Fruit fly (Drosophila melanogaster) whole organism, embryonic: ENCODE results near the gene NaPi-III.

Experiments used
- Bgb ChIP-seq: fragments of 200-800 bp; sonication (Bioruptor generic); IDR thresholded peaks from 2 replicates; pipeline ENCODE4 v1.3.6; 2022; ENCODE audit warnings: missing biosample characterization, missing genetic modification characterization; ENCODE audit not compliant: partially characterized antibody
- BtbVII ChIP-seq: fragments of 200-800 bp; sonication (Bioruptor generic); optimal IDR thresholded peaks from 3 replicates; lab custom pipeline; 2017; ENCODE audit warnings: missing biosample characterization, mild to moderate bottlenecking, missing genetic modification characterization
- CG13287 ChIP-seq: fragments of 200-800 bp; sonication (Bioruptor generic); IDR thresholded peaks from 2 replicates; pipeline ENCODE4 v1.3.6; 2022; ENCODE audit warnings: missing biosample characterization, missing genetic modification characterization; ENCODE audit not compliant: partially characterized antibody
- CG14014 ChIP-seq: fragments of 200-800 bp; sonication (Bioruptor generic); IDR thresholded peaks from 2 replicates; pipeline ENCODE4 v1.3.6; 2022; ENCODE audit warnings: missing biosample characterization, missing genetic modification characterization
- CG14441 ChIP-seq: fragments of 200-800 bp; sonication (Bioruptor generic); IDR thresholded peaks from 2 replicates; pipeline ENCODE4 v1.3.6; 2022; ENCODE audit warnings: missing biosample characterization, missing genetic modification characterization
- CG14860 ChIP-seq: fragments of 200-800 bp; sonication (Bioruptor generic); IDR thresholded peaks from 3 replicates; pipeline ENCODE4 v1.3.6; 2022; ENCODE audit warnings: missing biosample characterization, missing genetic modification characterization; ENCODE audit not compliant: partially characterized antibody
- CG1529 ChIP-seq: fragments of 200-800 bp; sonication (Bioruptor generic); optimal IDR thresholded peaks from 3 replicates; lab custom pipeline; 2018; ENCODE audit warnings: missing biosample characterization, missing genetic modification characterization
- CG15514 ChIP-seq: fragments of 200-800 bp; sonication (Bioruptor generic); optimal IDR thresholded peaks from 3 replicates; lab custom pipeline; 2017; ENCODE audit warnings: missing biosample characterization, missing genetic modification characterization, mild to moderate bottlenecking, moderate library complexity, missing genetic modification reagents
- CG1647 ChIP-seq: fragments of 200-800 bp; sonication (Bioruptor generic); optimal IDR thresholded peaks from 3 replicates; lab custom pipeline; 2016; ENCODE audit warnings: missing biosample characterization, missing genetic modification characterization
- CG16779 ChIP-seq: fragments of 200-800 bp; sonication (Bioruptor generic); IDR thresholded peaks from 2 replicates; pipeline ENCODE4 v1.3.6; 2022; ENCODE audit warnings: missing biosample characterization, missing genetic modification characterization
- CG17361 ChIP-seq: fragments of 200-800 bp; sonication (Bioruptor generic); IDR thresholded peaks from 3 replicates; pipeline ENCODE4 v1.3.6; 2022; ENCODE audit warnings: missing biosample characterization, missing genetic modification characterization
- CG17802 ChIP-seq: fragments of 200-800 bp; sonication (Bioruptor generic); optimal IDR thresholded peaks from 2 replicates; lab custom pipeline; 2018; ENCODE audit warnings: missing biosample characterization, mild to moderate bottlenecking, missing genetic modification characterization, moderate library complexity
- CG18476 ChIP-seq: fragments of 200-800 bp; sonication (Bioruptor generic); optimal IDR thresholded peaks from 2 replicates; lab custom pipeline; 2016; ENCODE audit warnings: missing biosample characterization, mild to moderate bottlenecking, missing genetic modification characterization
- CG31365 ChIP-seq: fragments of 200-800 bp; sonication (Bioruptor generic); optimal IDR thresholded peaks from 2 replicates; lab custom pipeline; 2018; ENCODE audit warnings: missing biosample characterization, mild to moderate bottlenecking, missing genetic modification characterization
- CG3163 ChIP-seq: fragments of 200-800 bp; sonication (Bioruptor generic); optimal IDR thresholded peaks from 3 replicates; lab custom pipeline; 2016; ENCODE audit warnings: missing biosample characterization, missing genetic modification characterization
- CG4360 ChIP-seq: fragments of 200-800 bp; sonication (Bioruptor generic); IDR thresholded peaks from 2 replicates; pipeline ENCODE4 v1.3.6; 2022; ENCODE audit warnings: missing biosample characterization, missing genetic modification characterization
- CG4707 ChIP-seq: fragments of 200-800 bp; sonication (Bioruptor generic); optimal IDR thresholded peaks from 2 replicates; lab custom pipeline; 2018; ENCODE audit warnings: missing biosample characterization, mild to moderate bottlenecking, missing genetic modification characterization, moderate library complexity
- CG5953 ChIP-seq: fragments of 200-800 bp; sonication (Bioruptor generic); IDR thresholded peaks from 2 replicates; pipeline ENCODE4 v1.3.6; 2022; ENCODE audit warnings: missing biosample characterization, missing genetic modification characterization
- CG6689 ChIP-seq: fragments of 200-800 bp; sonication (Bioruptor generic); IDR thresholded peaks from 2 replicates; pipeline ENCODE4 v1.3.6; 2022; ENCODE audit warnings: missing biosample characterization, missing genetic modification characterization
- CG7786 ChIP-seq: fragments of 200-800 bp; sonication (Bioruptor generic); optimal IDR thresholded peaks from 2 replicates; lab custom pipeline; 2016; ENCODE audit warnings: missing biosample characterization, missing genetic modification characterization
- D19B ChIP-seq: fragments of 200-800 bp; sonication (Bioruptor generic); optimal IDR thresholded peaks from 2 replicates; lab custom pipeline; 2017; ENCODE audit warnings: missing biosample characterization, mild to moderate bottlenecking, missing genetic modification characterization
- Dek ChIP-seq: fragments of 200-800 bp; sonication (Bioruptor generic); optimal IDR thresholded peaks from 3 replicates; lab custom pipeline; 2019; ENCODE audit warnings: missing biosample characterization, mild to moderate bottlenecking, missing genetic modification characterization, moderate library complexity
- Doc2 ChIP-seq: fragments of 200-800 bp; sonication (Bioruptor generic); IDR thresholded peaks from 2 replicates; pipeline ENCODE4 v1.3.6; 2022; ENCODE audit warnings: missing biosample characterization, missing genetic modification characterization
- HmgD ChIP-seq: fragments of 200-800 bp; sonication (Bioruptor generic); optimal IDR thresholded peaks from 3 replicates; lab custom pipeline; 2016; ENCODE audit warnings: missing biosample characterization, missing genetic modification characterization
- Hr51 ChIP-seq, 2 experiments: fragments of 200-800 bp; sonication (Bioruptor generic); optimal IDR thresholded peaks; 2 replicates in 1 of 2; 3 replicates in 1 of 2; lab custom pipeline; 2016 to 2018; ENCODE audit warnings: missing biosample characterization in 2 of 2, missing genetic modification characterization in 2 of 2, mild to moderate bottlenecking in 1 of 2, moderate library complexity in 1 of 2
- Kr ChIP-seq: fragments of 200-800 bp; sonication (Bioruptor generic); optimal IDR thresholded peaks from 2 replicates; lab custom pipeline; 2017; ENCODE audit warnings: missing biosample characterization, mild to moderate bottlenecking, missing genetic modification characterization
- NFAT ChIP-seq: fragments of 200-800 bp; sonication (Bioruptor generic); IDR thresholded peaks from 2 replicates; pipeline ENCODE4 v1.3.6; 2022; ENCODE audit warnings: missing biosample characterization, missing genetic modification characterization
- Nf-YB ChIP-seq: fragments of 200-800 bp; sonication (Bioruptor generic); optimal IDR thresholded peaks from 3 replicates; lab custom pipeline; 2019; ENCODE audit warnings: missing biosample characterization, mild to moderate bottlenecking, missing genetic modification characterization, moderate library complexity
- amos ChIP-seq: fragments of 200-800 bp; sonication (Bioruptor generic); IDR thresholded peaks from 2 replicates; pipeline ENCODE4 v1.3.6; 2022; ENCODE audit warnings: missing biosample characterization, missing genetic modification characterization; ENCODE audit not compliant: partially characterized antibody
- ato ChIP-seq: fragments of 200-800 bp; sonication (Bioruptor generic); IDR thresholded peaks from 2 replicates; pipeline ENCODE4 v1.3.6; 2022; ENCODE audit warnings: missing biosample characterization, missing genetic modification characterization; ENCODE audit not compliant: partially characterized antibody
- btn ChIP-seq: fragments of 200-800 bp; sonication (Bioruptor generic); optimal IDR thresholded peaks from 2 replicates; lab custom pipeline; 2016; ENCODE audit warnings: missing biosample characterization, missing genetic modification characterization
- corto ChIP-seq: fragments of 200-800 bp; sonication (Bioruptor generic); optimal IDR thresholded peaks from 2 replicates; lab custom pipeline; 2016; ENCODE audit warnings: missing biosample characterization, mild to moderate bottlenecking, missing genetic modification characterization, moderate library complexity
- dmrt99B ChIP-seq: fragments of 200-800 bp; sonication (Bioruptor generic); optimal IDR thresholded peaks from 2 replicates; lab custom pipeline; 2018; ENCODE audit warnings: missing biosample characterization, mild to moderate bottlenecking, missing genetic modification characterization, moderate library complexity
- eve ChIP-seq, 2 experiments: fragments of >200 bp; optimal IDR thresholded peaks; 2 replicates each; lab custom pipeline; 2017; ENCODE audit warnings: missing biosample characterization in 2 of 2, missing genetic modification characterization in 2 of 2
- fd96Cb ChIP-seq: fragments of 200-800 bp; sonication (Bioruptor generic); optimal IDR thresholded peaks from 2 replicates; lab custom pipeline; 2018; ENCODE audit warnings: missing biosample characterization, mild to moderate bottlenecking, missing genetic modification characterization, moderate library complexity
- grau ChIP-seq: fragments of 200-800 bp; optimal IDR thresholded peaks from 3 replicates; lab custom pipeline; 2019; ENCODE audit warnings: missing biosample characterization, mild to moderate bottlenecking, missing genetic modification characterization, moderate library complexity
- insv ChIP-seq, 2 experiments: fragments of 200-800 bp; sonication (Bioruptor generic); optimal IDR thresholded peaks; 3 replicates each; lab custom pipeline; 2016 to 2018; ENCODE audit warnings: missing biosample characterization in 2 of 2, missing genetic modification characterization in 2 of 2
- jumu ChIP-seq: fragments of 200-800 bp; sonication (Bioruptor generic); optimal IDR thresholded peaks from 3 replicates; lab custom pipeline; 2016; ENCODE audit warnings: missing biosample characterization, missing genetic modification characterization
- pros ChIP-seq: fragments of 200-800 bp; sonication (Bioruptor generic); optimal IDR thresholded peaks from 3 replicates; lab custom pipeline; 2019; ENCODE audit warnings: missing biosample characterization, mild to moderate bottlenecking, missing genetic modification characterization, moderate library complexity
- ro ChIP-seq: fragments of 200-800 bp; sonication (Bioruptor generic); IDR thresholded peaks from 2 replicates; pipeline ENCODE4 v1.3.6; 2022; ENCODE audit warnings: missing biosample characterization, missing genetic modification characterization
- scrt ChIP-seq: fragments of 200-800 bp; sonication (Bioruptor generic); optimal IDR thresholded peaks from 2 replicates; lab custom pipeline; 2018; ENCODE audit warnings: missing biosample characterization, mild to moderate bottlenecking, missing genetic modification characterization, moderate library complexity
- sqz ChIP-seq: fragments of 200-800 bp; sonication (Bioruptor generic); optimal IDR thresholded peaks from 3 replicates; lab custom pipeline; 2018; ENCODE audit warnings: missing biosample characterization, mild to moderate bottlenecking, missing genetic modification characterization
- ssp ChIP-seq: fragments of 200-800 bp; sonication (Bioruptor generic); IDR thresholded peaks from 2 replicates; pipeline ENCODE4 v1.3.6; 2022; ENCODE audit warnings: missing biosample characterization, missing genetic modification characterization
- tin ChIP-seq: fragments of 200-800 bp; sonication (Bioruptor generic); optimal IDR thresholded peaks from 3 replicates; lab custom pipeline; 2016; ENCODE audit warnings: missing biosample characterization, missing genetic modification characterization
- tx ChIP-seq: fragments of 200-800 bp; sonication (Bioruptor generic); optimal IDR thresholded peaks from 2 replicates; lab custom pipeline; 2016; ENCODE audit warnings: missing biosample characterization, missing genetic modification characterization
- vnd ChIP-seq: fragments of 200-800 bp; sonication (Bioruptor generic); IDR thresholded peaks from 3 replicates; pipeline ENCODE4 v1.3.6; 2022; ENCODE audit warnings: missing biosample characterization, missing genetic modification characterization; ENCODE audit not compliant: partially characterized antibody
- wek ChIP-seq: fragments of 200-800 bp; sonication (Bioruptor generic); optimal IDR thresholded peaks from 3 replicates; lab custom pipeline; 2018; ENCODE audit warnings: missing biosample characterization, mild to moderate bottlenecking, missing genetic modification characterization, moderate library complexity
- yki ChIP-seq: fragments of >200 bp; optimal IDR thresholded peaks from 3 replicates; lab custom pipeline; 2018
- zf30C ChIP-seq: fragments of 200-800 bp; sonication (Bioruptor generic); optimal IDR thresholded peaks from 3 replicates; lab custom pipeline; 2018; ENCODE audit warnings: missing biosample characterization, mild to moderate bottlenecking, missing genetic modification characterization
- zfh1 ChIP-seq: fragments of 200-800 bp; sonication (Bioruptor generic); IDR thresholded peaks from 3 replicates; pipeline ENCODE4 v1.3.6; 2022; ENCODE audit warnings: missing biosample characterization, missing genetic modification characterization

NaPi-III gene

DNA sequence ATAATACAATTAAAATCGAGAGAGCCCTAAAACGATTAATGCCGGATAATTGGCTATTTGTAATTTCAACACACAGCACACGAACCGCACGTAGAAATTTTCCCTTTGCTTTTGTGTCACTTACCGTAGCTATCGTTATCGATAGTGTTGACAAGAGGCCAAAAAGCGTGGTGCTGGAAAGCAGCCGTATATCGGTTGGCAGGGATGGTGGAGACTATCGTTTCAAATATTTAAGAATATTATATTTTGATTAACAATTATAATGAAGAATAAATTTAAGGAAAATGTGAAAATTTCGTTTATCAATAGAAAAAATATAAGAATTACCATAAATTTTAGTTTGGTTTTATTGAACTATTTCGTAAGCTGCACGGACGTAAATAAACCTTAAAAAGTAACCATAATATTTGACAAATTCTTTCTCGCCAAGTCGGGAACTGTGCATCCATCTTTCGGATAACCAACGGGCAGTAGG lies 30.1 kb upstream of the NaPi-III start, which contains the start of gene JIL-1 (continued):
- TF ChIP-seq sqz (GFP tag; lab: Kevin White, UChicago) (peak; percentile 13), CG18476 (peak; percentile 60), HmgD (GFP tag; lab: Kevin White, UChicago) (no peak), CG1647 (GFP tag; lab: Kevin White, UChicago) (no peak), zf30C (GFP tag; lab: Kevin White, UChicago) (no peak), CG31365 (tag; lab: Kevin White, UChicago) (no peak), wek (GFP tag; lab: Kevin White, UChicago) (no peak), btn (no peak), CG7786 (peak; percentile 37), ato (GFP tag; lab: Robert Waterston, UW) (peak; percentile 73), CG13287 (GFP tag; lab: Robert Waterston, UW) (peak; percentile 88), CG17361 (GFP tag; lab: Robert Waterston, UW) (peak; percentile 61), pros (GFP tag; lab: Kevin White, UChicago) (no peak), Nf-YB (GFP tag; lab: Kevin White, UChicago) (no peak), Doc2 (GFP tag; lab: Robert Waterston, UW) (no peak), zfh1 (GFP tag; lab: Robert Waterston, UW) (peak; percentile 85; the same call in 2 of the 3 replicates), insv (GFP tag; optimal IDR thresholded peaks at IDR 0.05; lab: Kevin White, UChicago) (no peak), vnd (GFP tag; lab: Robert Waterston, UW) (peak; percentile 77), CG5953 (GFP tag; lab: Robert Waterston, UW) (peak; percentile 56), jumu (peak; percentile 35), ro (GFP tag; lab: Robert Waterston, UW) (no peak), CG17802 (tag; lab: Kevin White, UChicago) (peak; percentile 36), CG4707 (GFP tag; lab: Kevin White, UChicago) (peak; percentile 25), CG15514 (GFP tag; lab: Kevin White, UChicago) (peak; percentile 53), CG1529 (peak; percentile 11), CG14860 (GFP tag; lab: Robert Waterston, UW) (peak; percentile 86), eve (GFP tag; optimal IDR thresholded peaks at IDR 0.05; lab: Kevin White, UChicago) (peak in 1 of 2 experiments; percentile 46), Bgb (GFP tag; lab: Robert Waterston, UW) (peak; percentile 92), scrt (GFP tag; lab: Kevin White, UChicago) (no peak), tin (peak; percentile 61), Dek (tag; lab: Kevin White, UChicago) (peak; percentile 65), dmrt99B (peak; percentile 16), CG3163 (GFP tag; lab: Kevin White, UChicago) (no peak), D19B (GFP tag; lab: Kevin White, UChicago) (no peak), amos (peak; percentile 92), BtbVII (GFP tag; lab: Kevin White, UChicago) (peak; percentile 39), ssp (GFP tag; lab: Robert Waterston, UW) (peak; percentile 57), CG16779 (GFP tag; lab: Robert Waterston, UW) (peak; percentile 72; the same call in 1 of the 2 replicates), grau (peak; percentile 66), NFAT (peak; percentile 92), Kr (GFP tag; lab: Kevin White, UChicago) (no peak), CG4360 (GFP tag; lab: Robert Waterston, UW) (peak; percentile 44), CG14014 (GFP tag; lab: Robert Waterston, UW) (peak; percentile 62), fd96Cb (tag; lab: Kevin White, UChicago) (peak; percentile 40), CG14441 (GFP tag; lab: Robert Waterston, UW) (peak; percentile 77), tx (GFP tag; lab: Kevin White, UChicago) (peak; percentile 6), Hr51 (GFP tag; optimal IDR thresholded peaks at IDR 0.05; lab: Kevin White, UChicago) (peak; percentile 41 to 50), CG6689 (GFP tag; lab: Robert Waterston, UW) (peak; percentile 31; the same call in 1 of the 2 replicates), corto (no peak), yki (lab: Kevin White, UChicago) (no peak)
